Fruit fly (Drosophila melanogaster) whole organism, embryonic: ENCODE results near the gene Sgsf.
A peak's percentile ranks its signal among the peaks of the same experiment; 100 is the strongest.

ENCODE experiments used
- Ada2b ChIP-seq: fragments of 200-800 bp; sonication (Bioruptor generic); IDR thresholded peaks from 2 replicates; pipeline ENCODE4 v1.3.6; 2022; ENCODE audit warnings: missing biosample characterization, missing genetic modification characterization
- Antp ChIP-seq: fragments of 200-800 bp; sonication (Bioruptor generic); optimal IDR thresholded peaks from 3 replicates; lab custom pipeline; 2016; ENCODE audit warnings: missing biosample characterization, missing genetic modification characterization
- Bdp1 ChIP-seq: fragments of 200-800 bp; sonication (Bioruptor generic); optimal IDR thresholded peaks from 3 replicates; lab custom pipeline; 2016; ENCODE audit warnings: missing biosample characterization, missing genetic modification characterization
- Bgb ChIP-seq: fragments of 200-800 bp; sonication (Bioruptor generic); IDR thresholded peaks from 2 replicates; pipeline ENCODE4 v1.3.6; 2022; ENCODE audit warnings: missing biosample characterization, missing genetic modification characterization; ENCODE audit not compliant: partially characterized antibody
- CG1024 ChIP-seq: fragments of 200-800 bp; sonication (Bioruptor generic); IDR thresholded peaks from 2 replicates; pipeline ENCODE4 v1.3.6; 2022; ENCODE audit warnings: missing biosample characterization, missing genetic modification characterization
- CG10366 ChIP-seq: fragments of 200-800 bp; sonication (Bioruptor generic); IDR thresholded peaks from 2 replicates; pipeline ENCODE4 v1.3.6; 2022; ENCODE audit warnings: missing biosample characterization, missing genetic modification characterization
- CG10654 ChIP-seq: fragments of 200-800 bp; sonication (Bioruptor generic); optimal IDR thresholded peaks from 2 replicates; lab custom pipeline; 2016; ENCODE audit warnings: missing biosample characterization, missing genetic modification characterization
- CG15011 ChIP-seq: fragments of 200-800 bp; sonication (Bioruptor generic); optimal IDR thresholded peaks from 3 replicates; lab custom pipeline; 2018; ENCODE audit warnings: missing biosample characterization, mild to moderate bottlenecking, missing genetic modification characterization
- CG15073 ChIP-seq: fragments of 200-800 bp; sonication (Bioruptor generic); optimal IDR thresholded peaks from 2 replicates; lab custom pipeline; 2016; ENCODE audit warnings: missing biosample characterization, missing genetic modification characterization
- CG17612 ChIP-seq: fragments of 200-800 bp; sonication (Bioruptor generic); IDR thresholded peaks from 2 replicates; pipeline ENCODE4 v1.3.6; 2022; ENCODE audit warnings: missing biosample characterization, missing genetic modification characterization
- CG18011 ChIP-seq: fragments of 200-800 bp; sonication (Bioruptor generic); optimal IDR thresholded peaks from 2 replicates; lab custom pipeline; 2017; ENCODE audit warnings: missing biosample characterization, missing genetic modification characterization, mild to moderate bottlenecking, moderate library complexity, missing genotype
- CG2129 ChIP-seq: fragments of 200-800 bp; sonication (Bioruptor generic); IDR thresholded peaks from 2 replicates; pipeline ENCODE4 v1.3.6; 2022; ENCODE audit warnings: missing biosample characterization, missing genetic modification characterization; ENCODE audit not compliant: partially characterized antibody
- CG2199 ChIP-seq: fragments of 200-800 bp; sonication (Bioruptor generic); IDR thresholded peaks from 3 replicates; pipeline ENCODE4 v1.3.6; 2022; ENCODE audit warnings: missing biosample characterization, missing genetic modification characterization
- CG3847 ChIP-seq: fragments of 200-800 bp; sonication (Bioruptor generic); IDR thresholded peaks from 2 replicates; pipeline ENCODE4 v1.3.6; 2022; ENCODE audit warnings: missing biosample characterization, missing genetic modification characterization
- CG4328 ChIP-seq: fragments of 200-800 bp; sonication (Bioruptor generic); optimal IDR thresholded peaks from 3 replicates; lab custom pipeline; 2017; ENCODE audit warnings: missing biosample characterization, missing genetic modification reagents, missing genetic modification characterization
- CG4617 ChIP-seq: fragments of 200-800 bp; sonication (Bioruptor generic); optimal IDR thresholded peaks from 3 replicates; lab custom pipeline; 2016; ENCODE audit warnings: missing biosample characterization, missing genetic modification characterization, borderline replicate concordance
- CG6254 ChIP-seq: fragments of 200-800 bp; sonication (Bioruptor generic); optimal IDR thresholded peaks from 3 replicates; lab custom pipeline; 2017; ENCODE audit warnings: mild to moderate bottlenecking, missing biosample characterization, missing genetic modification reagents, missing genetic modification characterization
- CG6854 ChIP-seq: fragments of 200-800 bp; sonication (Bioruptor generic); optimal IDR thresholded peaks from 3 replicates; lab custom pipeline; 2017; ENCODE audit warnings: missing biosample characterization, mild to moderate bottlenecking, missing genetic modification characterization
- CG7839 ChIP-seq: fragments of 200-800 bp; sonication (Bioruptor generic); optimal IDR thresholded peaks from 3 replicates; lab custom pipeline; 2018; ENCODE audit warnings: missing biosample characterization, mild to moderate bottlenecking, missing genetic modification characterization, moderate library complexity
- CG7963 ChIP-seq: fragments of 200-800 bp; sonication (Bioruptor generic); IDR thresholded peaks from 3 replicates; pipeline ENCODE4 v1.3.6; 2022; ENCODE audit warnings: missing biosample characterization, missing genetic modification characterization; ENCODE audit not compliant: partially characterized antibody
- CG8290 ChIP-seq, 3 experiments: fragments of 200-800 bp; sonication (Bioruptor generic); optimal IDR thresholded peaks; 2 replicates each; lab custom pipeline; 2016 to 2019; ENCODE audit warnings: missing biosample characterization in 3 of 3, missing genetic modification characterization in 3 of 3, mild to moderate bottlenecking in 2 of 3, moderate library complexity in 1 of 3
- CG8478 ChIP-seq: fragments of >200 bp; optimal IDR thresholded peaks from 2 replicates; lab custom pipeline; 2018
- CG9215 ChIP-seq: fragments of 200-800 bp; sonication (Bioruptor generic); IDR thresholded peaks from 2 replicates; pipeline ENCODE4 v1.3.6; 2022; ENCODE audit warnings: missing biosample characterization, missing genetic modification characterization
- D19A ChIP-seq: fragments of 200-800 bp; optimal IDR thresholded peaks from 3 replicates; lab custom pipeline; 2019; ENCODE audit warnings: missing biosample characterization, mild to moderate bottlenecking, missing genetic modification characterization, moderate library complexity
- Deaf1 ChIP-seq: fragments of 200-800 bp; optimal IDR thresholded peaks from 3 replicates; lab custom pipeline; 2019; ENCODE audit warnings: missing biosample characterization, mild to moderate bottlenecking, missing genetic modification characterization, moderate library complexity
- Dek ChIP-seq: fragments of 200-800 bp; sonication (Bioruptor generic); optimal IDR thresholded peaks from 3 replicates; lab custom pipeline; 2019; ENCODE audit warnings: missing biosample characterization, mild to moderate bottlenecking, missing genetic modification characterization, moderate library complexity
- Fer3 ChIP-seq: fragments of 200-800 bp; sonication (Bioruptor generic); optimal IDR thresholded peaks from 2 replicates; lab custom pipeline; 2018; ENCODE audit warnings: missing biosample characterization, mild to moderate bottlenecking, missing genetic modification characterization, moderate library complexity
- MBD-R2 ChIP-seq: fragments of 200-800 bp; sonication (Bioruptor generic); IDR thresholded peaks from 2 replicates; pipeline ENCODE4 v1.3.6; 2022; ENCODE audit warnings: missing biosample characterization, missing genetic modification characterization
- NFAT ChIP-seq: fragments of 200-800 bp; sonication (Bioruptor generic); IDR thresholded peaks from 2 replicates; pipeline ENCODE4 v1.3.6; 2022; ENCODE audit warnings: missing biosample characterization, missing genetic modification characterization
- Opbp ChIP-seq: fragments of 200-800 bp; sonication (Bioruptor generic); IDR thresholded peaks from 3 replicates; pipeline ENCODE4 v1.3.6; 2022; ENCODE audit warnings: missing biosample characterization, missing genetic modification characterization; ENCODE audit not compliant: partially characterized antibody
- Scr ChIP-seq: fragments of 200-800 bp; sonication (Bioruptor generic); IDR thresholded peaks from 2 replicates; pipeline ENCODE4 v1.3.6; 2022; ENCODE audit warnings: missing biosample characterization, missing genetic modification characterization; ENCODE audit not compliant: partially characterized antibody
- Taf1 ChIP-seq: fragments of 200-800 bp; sonication (Bioruptor generic); IDR thresholded peaks from 2 replicates; pipeline ENCODE4 v1.3.6; 2022; ENCODE audit warnings: missing biosample characterization, missing genetic modification characterization
- Vsx1 ChIP-seq: fragments of 200-800 bp; sonication (Bioruptor generic); optimal IDR thresholded peaks from 2 replicates; lab custom pipeline; 2017; ENCODE audit warnings: missing biosample characterization, mild to moderate bottlenecking, missing genetic modification characterization, missing genetic modification reagents
- bsh ChIP-seq, 2 experiments: fragments of 200-800 bp; sonication (Bioruptor generic); optimal IDR thresholded peaks; 2 replicates each; lab custom pipeline; 2017 to 2018; ENCODE audit warnings: mild to moderate bottlenecking in 2 of 2, missing biosample characterization in 2 of 2, missing genetic modification characterization in 2 of 2, moderate library complexity in 1 of 2
- btn ChIP-seq: fragments of 200-800 bp; sonication (Bioruptor generic); optimal IDR thresholded peaks from 2 replicates; lab custom pipeline; 2016; ENCODE audit warnings: missing biosample characterization, missing genetic modification characterization
- chn ChIP-seq: fragments of 200-800 bp; sonication (Bioruptor generic); optimal IDR thresholded peaks from 2 replicates; lab custom pipeline; 2016; ENCODE audit warnings: missing biosample characterization, missing genetic modification characterization
- dmrt11E ChIP-seq: fragments of 200-800 bp; sonication (Bioruptor generic); optimal IDR thresholded peaks from 3 replicates; lab custom pipeline; 2018; ENCODE audit warnings: missing biosample characterization, mild to moderate bottlenecking, missing genetic modification characterization, moderate library complexity
- gcm ChIP-seq: fragments of 200-800 bp; sonication (Bioruptor generic); optimal IDR thresholded peaks from 2 replicates; lab custom pipeline; 2019; ENCODE audit warnings: missing biosample characterization, mild to moderate bottlenecking, missing genetic modification characterization, moderate library complexity
- gt ChIP-seq: fragments of 200-800 bp; sonication (Bioruptor generic); IDR thresholded peaks from 2 replicates; pipeline ENCODE4 v1.3.6; 2022; ENCODE audit warnings: missing biosample characterization, missing genetic modification characterization
- h ChIP-seq: fragments of >200 bp; optimal IDR thresholded peaks from 2 replicates; lab custom pipeline; 2017
- jumu ChIP-seq: fragments of 200-800 bp; sonication (Bioruptor generic); optimal IDR thresholded peaks from 3 replicates; lab custom pipeline; 2016; ENCODE audit warnings: missing biosample characterization, missing genetic modification characterization
- lilli ChIP-seq: fragments of 200-800 bp; sonication (Bioruptor generic); optimal IDR thresholded peaks from 3 replicates; lab custom pipeline; 2016; ENCODE audit warnings: missing biosample characterization, missing genetic modification characterization
- mirr ChIP-seq: fragments of 200-800 bp; sonication (Bioruptor generic); optimal IDR thresholded peaks from 3 replicates; lab custom pipeline; 2018; ENCODE audit warnings: missing biosample characterization, mild to moderate bottlenecking, missing genetic modification characterization
- run ChIP-seq: fragments of 200-800 bp; sonication (Bioruptor generic); optimal IDR thresholded peaks from 3 replicates; lab custom pipeline; 2018; ENCODE audit warnings: missing biosample characterization, mild to moderate bottlenecking, missing genetic modification characterization
- sc ChIP-seq, 3 experiments: fragments of >200 bp in 2 of 3; fragments of 200-800 bp in 1 of 3; sonication (Bioruptor generic) in 1 of 3; optimal IDR thresholded peaks; 2 replicates in 2 of 3; 3 replicates in 1 of 3; lab custom pipeline; 2017; ENCODE audit warnings: mild to moderate bottlenecking in 1 of 3, missing biosample characterization in 1 of 3, missing genetic modification characterization in 1 of 3, missing genetic modification reagents in 1 of 3
- sim ChIP-seq: fragments of 200-800 bp; sonication (Bioruptor generic); IDR thresholded peaks from 2 replicates; pipeline ENCODE4 v1.3.6; 2022; ENCODE audit warnings: missing biosample characterization, missing genetic modification characterization
- sqz ChIP-seq: fragments of 200-800 bp; sonication (Bioruptor generic); optimal IDR thresholded peaks from 3 replicates; lab custom pipeline; 2018; ENCODE audit warnings: missing biosample characterization, mild to moderate bottlenecking, missing genetic modification characterization
- sug ChIP-seq: fragments of 200-800 bp; optimal IDR thresholded peaks from 2 replicates; lab custom pipeline; 2019; ENCODE audit warnings: missing biosample characterization, mild to moderate bottlenecking, missing genetic modification characterization, moderate library complexity
- trh ChIP-seq: fragments of 200-800 bp; sonication (Bioruptor generic); optimal IDR thresholded peaks from 2 replicates; lab custom pipeline; 2016; ENCODE audit warnings: missing biosample characterization, missing genetic modification characterization
- wek ChIP-seq: fragments of 200-800 bp; sonication (Bioruptor generic); optimal IDR thresholded peaks from 3 replicates; lab custom pipeline; 2018; ENCODE audit warnings: missing biosample characterization, mild to moderate bottlenecking, missing genetic modification characterization, moderate library complexity
- zfh2 ChIP-seq: fragments of 200-800 bp; sonication (Bioruptor generic); optimal IDR thresholded peaks from 2 replicates; lab custom pipeline; 2016; ENCODE audit warnings: missing biosample characterization, missing genetic modification characterization

Gene Sgsf

DNA sequence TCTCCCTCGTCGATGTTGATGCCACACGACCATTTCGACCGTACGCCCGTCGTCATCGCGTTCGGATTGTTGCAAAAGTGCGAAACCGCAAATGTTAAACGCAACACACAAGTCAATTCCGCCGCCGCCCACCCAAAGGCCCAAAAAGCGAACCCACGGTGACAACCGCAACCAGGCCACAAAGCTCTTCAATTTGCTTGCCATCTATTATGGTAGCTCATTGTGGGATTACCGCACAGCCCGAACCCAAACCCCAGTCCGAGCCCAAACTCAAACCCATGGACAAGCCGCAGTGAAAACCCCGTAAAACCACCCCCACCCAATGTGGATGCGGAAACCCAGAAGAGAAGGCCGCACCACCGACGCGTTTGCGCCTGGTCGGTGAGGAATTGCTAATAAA is 11.6 kb upstream of the Sgsf start (continued):
- TF ChIP-seq bsh (GFP tag; optimal IDR thresholded peaks at IDR 0.05; lab: Kevin White, UChicago), result no peak
- peak; percentile 14; the same call in 1 of the 2 replicates for TF ChIP-seq Bgb (GFP tag; lab: Robert Waterston, UW)
- TF ChIP-seq Fer3, result no peak
- TF ChIP-seq Ada2b (GFP tag; lab: Robert Waterston, UW), result no peak
- TF ChIP-seq Opbp (GFP tag; lab: Robert Waterston, UW), result no peak
- no peak for TF ChIP-seq Antp (GFP tag; lab: Kevin White, UChicago)
- no peak for TF ChIP-seq gcm (GFP tag; lab: Kevin White, UChicago)
- no peak for TF ChIP-seq Taf1
- TF ChIP-seq wek (GFP tag; lab: Kevin White, UChicago), result no peak
- TF ChIP-seq CG15073, result no peak
- TF ChIP-seq CG6254 (GFP tag; lab: Kevin White, UChicago), result no peak
- TF ChIP-seq run, result peak; percentile 93
- TF ChIP-seq h (lab: Kevin White, UChicago), result no peak
- TF ChIP-seq lilli (GFP tag; lab: Kevin White, UChicago), result no peak
- no peak for TF ChIP-seq CG10366 (GFP tag; lab: Robert Waterston, UW)
- no peak for TF ChIP-seq CG15011 (GFP tag; lab: Kevin White, UChicago)
- no peak for TF ChIP-seq btn (GFP tag; lab: Kevin White, UChicago)
- TF ChIP-seq jumu (GFP tag; lab: Kevin White, UChicago), result no peak
- TF ChIP-seq dmrt11E (tag; lab: Kevin White, UChicago), result no peak
- TF ChIP-seq CG2129 (GFP tag; lab: Robert Waterston, UW), result no peak
- TF ChIP-seq CG4617 (GFP tag; lab: Kevin White, UChicago), result no peak
- TF ChIP-seq sim (GFP tag; lab: Robert Waterston, UW), result no peak
- TF ChIP-seq Bdp1 (GFP tag; lab: Kevin White, UChicago), result no peak
- TF ChIP-seq zfh2 (GFP tag; lab: Kevin White, UChicago), result no peak
- no peak for TF ChIP-seq CG7839 (tag; lab: Kevin White, UChicago)
- TF ChIP-seq MBD-R2, result no peak
- TF ChIP-seq Vsx1 (GFP tag; lab: Kevin White, UChicago), result no peak
- no peak for TF ChIP-seq CG4328
- no peak for TF ChIP-seq sc (optimal IDR thresholded peaks at IDR 0.05; lab: Kevin White, UChicago)
- TF ChIP-seq sc (GFP tag; optimal IDR thresholded peaks at IDR 0.05; lab: Kevin White, UChicago), result no peak
- no peak for TF ChIP-seq chn (GFP tag; lab: Kevin White, UChicago)
- no peak for TF ChIP-seq CG2199 (GFP tag; lab: Robert Waterston, UW)
- TF ChIP-seq CG18011, result no peak
- TF ChIP-seq CG7963 (GFP tag; lab: Robert Waterston, UW), result no peak
- peak; percentile 50 for TF ChIP-seq mirr (GFP tag; lab: Kevin White, UChicago)
- peak; percentile 43 for TF ChIP-seq Deaf1 (tag; lab: Kevin White, UChicago)
- no peak for TF ChIP-seq CG9215 (GFP tag; lab: Robert Waterston, UW)

- TF ChIP-seq gt (GFP tag; lab: Robert Waterston, UW) (no peak), CG8290 (GFP tag; optimal IDR thresholded peaks at IDR 0.05; lab: Kevin White, UChicago) (peak; percentile 94), CG8290 (tag; optimal IDR thresholded peaks at IDR 0.05; lab: Kevin White, UChicago) (peak in 1 of 2 experiments; percentile 81), NFAT (no peak), CG10654 (GFP tag; lab: Kevin White, UChicago) (no peak), CG17612 (GFP tag; lab: Robert Waterston, UW) (peak; percentile 89), sug (no peak), D19A (tag; lab: Kevin White, UChicago) (peak; percentile 68), trh (GFP tag; lab: Kevin White, UChicago) (no peak), Scr (GFP tag; lab: Robert Waterston, UW) (no peak), CG3847 (GFP tag; lab: Robert Waterston, UW) (no peak), sqz (GFP tag; lab: Kevin White, UChicago) (peak; percentile 12), CG6854 (no peak), CG8478 (lab: Kevin White, UChicago) (no peak), CG1024 (GFP tag; lab: Robert Waterston, UW) (no peak), Dek (no peak)
Measured at dm6 chr3R:12344914-12345549, 3.6 kb downstream of the Sgsf start.
